Fruit fly (Drosophila melanogaster) whole organism, embryonic: ENCODE results near the gene mfr.

Source experiments
- Blimp-1 ChIP-seq: fragments of 200-800 bp; sonication (Bioruptor generic); optimal IDR thresholded peaks from 3 replicates; lab custom pipeline; 2018; ENCODE audit warnings: missing biosample characterization, missing genetic modification characterization, mild to moderate bottlenecking, moderate library complexity, missing genetic modification reagents
- C15 ChIP-seq: fragments of 200-800 bp; sonication (Bioruptor generic); IDR thresholded peaks from 3 replicates; pipeline ENCODE4 v1.3.6; 2022; ENCODE audit warnings: missing biosample characterization, missing genetic modification characterization
- CG10147 ChIP-seq: fragments of 200-800 bp; sonication (Bioruptor generic); optimal IDR thresholded peaks from 2 replicates; lab custom pipeline; 2019; ENCODE audit warnings: missing biosample characterization, mild to moderate bottlenecking, missing genetic modification characterization, moderate library complexity
- CG10543 ChIP-seq: fragments of 200-800 bp; sonication (Bioruptor generic); optimal IDR thresholded peaks from 3 replicates; lab custom pipeline; 2017; ENCODE audit warnings: missing biosample characterization, mild to moderate bottlenecking, missing genetic modification characterization, moderate library complexity
- CG10565 ChIP-seq: fragments of 200-800 bp; sonication (Bioruptor generic); optimal IDR thresholded peaks from 3 replicates; lab custom pipeline; 2016; ENCODE audit warnings: missing biosample characterization, mild to moderate bottlenecking, missing genetic modification characterization
- CG11504 ChIP-seq: fragments of 200-800 bp; sonication (Bioruptor generic); optimal IDR thresholded peaks from 3 replicates; lab custom pipeline; 2019; ENCODE audit warnings: missing biosample characterization, mild to moderate bottlenecking, missing genetic modification characterization, moderate library complexity
- CG12299 ChIP-seq: fragments of 200-800 bp; sonication (Bioruptor generic); optimal IDR thresholded peaks from 2 replicates; lab custom pipeline; 2018; ENCODE audit warnings: missing biosample characterization, mild to moderate bottlenecking, missing genetic modification characterization
- CG1529 ChIP-seq: fragments of 200-800 bp; sonication (Bioruptor generic); optimal IDR thresholded peaks from 3 replicates; lab custom pipeline; 2018; ENCODE audit warnings: missing biosample characterization, missing genetic modification characterization
- CG17612 ChIP-seq: fragments of 200-800 bp; sonication (Bioruptor generic); IDR thresholded peaks from 2 replicates; pipeline ENCODE4 v1.3.6; 2022; ENCODE audit warnings: missing biosample characterization, missing genetic modification characterization
- CG17802 ChIP-seq: fragments of 200-800 bp; sonication (Bioruptor generic); optimal IDR thresholded peaks from 2 replicates; lab custom pipeline; 2018; ENCODE audit warnings: missing biosample characterization, mild to moderate bottlenecking, missing genetic modification characterization, moderate library complexity
- CG18476 ChIP-seq: fragments of 200-800 bp; sonication (Bioruptor generic); optimal IDR thresholded peaks from 2 replicates; lab custom pipeline; 2016; ENCODE audit warnings: missing biosample characterization, mild to moderate bottlenecking, missing genetic modification characterization
- CG18764 ChIP-seq: fragments of 200-800 bp; sonication (Bioruptor generic); optimal IDR thresholded peaks from 3 replicates; lab custom pipeline; 2016; ENCODE audit warnings: missing biosample characterization, missing genetic modification characterization
- CG2875 ChIP-seq: fragments of 200-800 bp; sonication (Bioruptor generic); optimal IDR thresholded peaks from 2 replicates; lab custom pipeline; 2017; ENCODE audit warnings: missing biosample characterization, mild to moderate bottlenecking, missing genetic modification characterization, missing genetic modification reagents
- CG30020 ChIP-seq: fragments of 200-800 bp; optimal IDR thresholded peaks from 2 replicates; lab custom pipeline; 2019; ENCODE audit warnings: missing biosample characterization, mild to moderate bottlenecking, missing genetic modification characterization, moderate library complexity
- CG4360 ChIP-seq: fragments of 200-800 bp; sonication (Bioruptor generic); IDR thresholded peaks from 2 replicates; pipeline ENCODE4 v1.3.6; 2022; ENCODE audit warnings: missing biosample characterization, missing genetic modification characterization
- CG4854 ChIP-seq: fragments of 200-800 bp; sonication (Bioruptor generic); optimal IDR thresholded peaks from 2 replicates; lab custom pipeline; 2016; ENCODE audit warnings: missing biosample characterization, missing genetic modification characterization, inconsistent platforms
- CG6813 ChIP-seq: fragments of 200-800 bp; sonication (Bioruptor generic); optimal IDR thresholded peaks from 2 replicates; lab custom pipeline; 2017; ENCODE audit warnings: missing biosample characterization, missing genetic modification characterization, mild to moderate bottlenecking, moderate library complexity, missing genetic modification reagents
- CG9215 ChIP-seq: fragments of 200-800 bp; sonication (Bioruptor generic); IDR thresholded peaks from 2 replicates; pipeline ENCODE4 v1.3.6; 2022; ENCODE audit warnings: missing biosample characterization, missing genetic modification characterization
- CHES-1-like ChIP-seq: fragments of 200-800 bp; sonication (Bioruptor generic); optimal IDR thresholded peaks from 2 replicates; lab custom pipeline; 2016; ENCODE audit warnings: missing biosample characterization, missing genetic modification characterization
- Dad ChIP-seq: fragments of 200-800 bp; sonication (Bioruptor generic); optimal IDR thresholded peaks from 3 replicates; lab custom pipeline; 2016; ENCODE audit warnings: missing biosample characterization, missing genetic modification characterization
- Dek ChIP-seq: fragments of 200-800 bp; sonication (Bioruptor generic); optimal IDR thresholded peaks from 3 replicates; lab custom pipeline; 2019; ENCODE audit warnings: missing biosample characterization, mild to moderate bottlenecking, missing genetic modification characterization, moderate library complexity
- Fer1 ChIP-seq: fragments of 200-800 bp; sonication (Bioruptor generic); optimal IDR thresholded peaks from 2 replicates; lab custom pipeline; 2017; ENCODE audit warnings: missing biosample characterization, mild to moderate bottlenecking, missing genetic modification characterization
- Gug ChIP-seq: fragments of 200-800 bp; sonication (Bioruptor generic); IDR thresholded peaks from 4 replicates; pipeline ENCODE4 v1.3.6; 2022; ENCODE audit warnings: missing biosample characterization, missing genetic modification characterization
- HmgD ChIP-seq: fragments of 200-800 bp; sonication (Bioruptor generic); optimal IDR thresholded peaks from 3 replicates; lab custom pipeline; 2016; ENCODE audit warnings: missing biosample characterization, missing genetic modification characterization
- Nf-YA ChIP-seq: fragments of 200-800 bp; sonication (Bioruptor generic); IDR thresholded peaks from 2 replicates; pipeline ENCODE4 v1.3.6; 2022; ENCODE audit warnings: missing biosample characterization, missing genetic modification characterization
- Nf-YB ChIP-seq: fragments of 200-800 bp; sonication (Bioruptor generic); optimal IDR thresholded peaks from 3 replicates; lab custom pipeline; 2019; ENCODE audit warnings: missing biosample characterization, mild to moderate bottlenecking, missing genetic modification characterization, moderate library complexity
- Opbp ChIP-seq: fragments of 200-800 bp; sonication (Bioruptor generic); IDR thresholded peaks from 3 replicates; pipeline ENCODE4 v1.3.6; 2022; ENCODE audit warnings: missing biosample characterization, missing genetic modification characterization; ENCODE audit not compliant: partially characterized antibody
- Ptx1 ChIP-seq: fragments of 200-800 bp; sonication (Bioruptor generic); IDR thresholded peaks from 2 replicates; pipeline ENCODE4 v1.3.6; 2022; ENCODE audit warnings: missing biosample characterization, missing genetic modification characterization
- Rfx ChIP-seq: fragments of 200-800 bp; sonication (Bioruptor generic); IDR thresholded peaks from 2 replicates; pipeline ENCODE4 v1.3.6; 2022; ENCODE audit warnings: missing biosample characterization, missing genetic modification characterization
- Scr ChIP-seq: fragments of 200-800 bp; sonication (Bioruptor generic); IDR thresholded peaks from 2 replicates; pipeline ENCODE4 v1.3.6; 2022; ENCODE audit warnings: missing biosample characterization, missing genetic modification characterization; ENCODE audit not compliant: partially characterized antibody
- YL-1 ChIP-seq: fragments of 200-800 bp; sonication (Bioruptor generic); optimal IDR thresholded peaks from 3 replicates; lab custom pipeline; 2017; ENCODE audit warnings: missing biosample characterization, mild to moderate bottlenecking, missing genetic modification characterization
- ab ChIP-seq: fragments of 200-800 bp; sonication (Bioruptor generic); optimal IDR thresholded peaks from 2 replicates; lab custom pipeline; 2016; ENCODE audit warnings: missing biosample characterization, missing genetic modification characterization
- ara ChIP-seq: fragments of 200-800 bp; sonication (Bioruptor generic); IDR thresholded peaks from 2 replicates; pipeline ENCODE4 v1.3.6; 2022; ENCODE audit warnings: missing biosample characterization, missing genetic modification characterization
- bcd ChIP-seq: fragments of 200-800 bp; sonication (Bioruptor generic); optimal IDR thresholded peaks from 2 replicates; lab custom pipeline; 2017; ENCODE audit warnings: missing biosample characterization, mild to moderate bottlenecking, missing genetic modification characterization
- croc ChIP-seq: fragments of 200-800 bp; sonication (Bioruptor generic); conservative IDR thresholded peaks from 3 replicates; pipeline ENCODE4 v1.3.6; 2022; ENCODE audit warnings: missing biosample characterization, missing genetic modification characterization
- dmrt99B ChIP-seq: fragments of 200-800 bp; sonication (Bioruptor generic); optimal IDR thresholded peaks from 2 replicates; lab custom pipeline; 2018; ENCODE audit warnings: missing biosample characterization, mild to moderate bottlenecking, missing genetic modification characterization, moderate library complexity
- fd96Cb ChIP-seq: fragments of 200-800 bp; sonication (Bioruptor generic); optimal IDR thresholded peaks from 2 replicates; lab custom pipeline; 2018; ENCODE audit warnings: missing biosample characterization, mild to moderate bottlenecking, missing genetic modification characterization, moderate library complexity
- gcm ChIP-seq: fragments of 200-800 bp; sonication (Bioruptor generic); optimal IDR thresholded peaks from 2 replicates; lab custom pipeline; 2019; ENCODE audit warnings: missing biosample characterization, mild to moderate bottlenecking, missing genetic modification characterization, moderate library complexity
- gem ChIP-seq: fragments of 200-800 bp; sonication (Bioruptor generic); optimal IDR thresholded peaks from 2 replicates; lab custom pipeline; 2019; ENCODE audit warnings: missing biosample characterization, mild to moderate bottlenecking, missing genetic modification characterization, moderate library complexity
- grau ChIP-seq: fragments of 200-800 bp; optimal IDR thresholded peaks from 3 replicates; lab custom pipeline; 2019; ENCODE audit warnings: missing biosample characterization, mild to moderate bottlenecking, missing genetic modification characterization, moderate library complexity
- gsb-n ChIP-seq: fragments of 200-800 bp; sonication (Bioruptor generic); optimal IDR thresholded peaks from 3 replicates; lab custom pipeline; 2018; ENCODE audit warnings: missing biosample characterization, mild to moderate bottlenecking, missing genetic modification characterization
- lab ChIP-seq: fragments of 200-800 bp; sonication (Bioruptor generic); optimal IDR thresholded peaks from 3 replicates; lab custom pipeline; 2017; ENCODE audit warnings: missing biosample characterization, missing genetic modification characterization, mild to moderate bottlenecking, moderate library complexity, missing genetic modification reagents
- run ChIP-seq: fragments of 200-800 bp; sonication (Bioruptor generic); optimal IDR thresholded peaks from 3 replicates; lab custom pipeline; 2018; ENCODE audit warnings: missing biosample characterization, mild to moderate bottlenecking, missing genetic modification characterization
- sens ChIP-seq: fragments of 200-800 bp; sonication (Bioruptor generic); peaks from one replicate; lab custom pipeline; 2016; ENCODE audit warnings: missing biosample characterization, missing genetic modification characterization
- slbo ChIP-seq: fragments of 200-800 bp; sonication (Bioruptor generic); IDR thresholded peaks from 2 replicates; pipeline ENCODE4 v1.3.6; 2022; ENCODE audit warnings: missing biosample characterization, missing genetic modification characterization
- ssp ChIP-seq: fragments of 200-800 bp; sonication (Bioruptor generic); IDR thresholded peaks from 2 replicates; pipeline ENCODE4 v1.3.6; 2022; ENCODE audit warnings: missing biosample characterization, missing genetic modification characterization
- tgo ChIP-seq: fragments of 200-800 bp; sonication (Bioruptor generic); IDR thresholded peaks from 3 replicates; pipeline ENCODE4 v1.3.6; 2022; ENCODE audit warnings: missing biosample characterization, missing genetic modification characterization
- trem ChIP-seq: fragments of 200-800 bp; optimal IDR thresholded peaks from 3 replicates; lab custom pipeline; 2019; ENCODE audit warnings: missing biosample characterization, mild to moderate bottlenecking, missing genetic modification characterization, moderate library complexity
- vfl ChIP-seq: fragments of 200-800 bp; sonication (Bioruptor generic); optimal IDR thresholded peaks from 2 replicates; lab custom pipeline; 2016; ENCODE audit warnings: missing biosample characterization, missing genetic modification characterization
- wor ChIP-seq: fragments of 200-800 bp; sonication (Bioruptor generic); IDR thresholded peaks from 2 replicates; pipeline ENCODE4 v1.3.6; 2022; ENCODE audit warnings: missing biosample characterization, missing genetic modification characterization
- yki ChIP-seq: fragments of >200 bp; optimal IDR thresholded peaks from 3 replicates; lab custom pipeline; 2018

The mfr gene

dm6 chr3L:8950955-8951354 lies 38.5 kb upstream of the mfr start (continued):
- TF ChIP-seq CG4360 (GFP tag; lab: Robert Waterston, UW) (no peak), CG11504 (tag; lab: Kevin White, UChicago) (peak; percentile 81), tgo (GFP tag; lab: Robert Waterston, UW) (peak; percentile 38; the same call in 1 of the 3 replicates), Rfx (GFP tag; lab: Robert Waterston, UW) (peak; percentile 20; the same call in 1 of the 2 replicates), CG1529 (GFP tag; lab: Kevin White, UChicago) (peak; percentile 15), CG17802 (tag; lab: Kevin White, UChicago) (no peak), ara (GFP tag; lab: Robert Waterston, UW) (0 out of 2 replicates have a peak, but pooled peaks have one; percentile 28), HmgD (no peak), YL-1 (GFP tag; lab: Kevin White, UChicago) (peak; percentile 1), CG10147 (GFP tag; lab: Kevin White, UChicago) (no peak), CG18476 (GFP tag; lab: Kevin White, UChicago) (no peak), CG30020 (tag; lab: Kevin White, UChicago) (peak; percentile 2), Opbp (GFP tag; lab: Robert Waterston, UW) (no peak), vfl (GFP tag; lab: Kevin White, UChicago) (no peak), Gug (GFP tag; lab: Robert Waterston, UW) (no peak), Dek (tag; lab: Kevin White, UChicago) (no peak), gem (peak; percentile 76), gcm (peak; percentile 39), Blimp-1 (peak; percentile 69), Dad (GFP tag; lab: Kevin White, UChicago) (no peak), Fer1 (peak; percentile 9), wor (GFP tag; lab: Robert Waterston, UW) (0 out of 2 replicates have a peak, but pooled peaks have one; percentile 23), CG9215 (GFP tag; lab: Robert Waterston, UW) (0 out of 2 replicates have a peak, but pooled peaks have one; percentile 8), fd96Cb (peak; percentile 66), CG12299 (peak; percentile 35), ab (GFP tag; lab: Kevin White, UChicago) (no peak), CG10543 (GFP tag; lab: Kevin White, UChicago) (no peak), grau (tag; lab: Kevin White, UChicago) (peak; percentile 70), gsb-n (tag; lab: Kevin White, UChicago) (peak; percentile 31), CG6813 (GFP tag; lab: Kevin White, UChicago) (no peak), croc (GFP tag; lab: Robert Waterston, UW) (peak; percentile 25; the same call in 1 of the 3 replicates), CG18764 (peak; percentile 10), sens (GFP tag; lab: Kevin White, UChicago) (peak; percentile 25), CG4854 (GFP tag; lab: Kevin White, UChicago) (no peak), run (tag; lab: Kevin White, UChicago) (peak; percentile 5), Ptx1 (GFP tag; lab: Robert Waterston, UW) (peak; percentile 53; the same call in 1 of the 2 replicates), CG17612 (GFP tag; lab: Robert Waterston, UW) (no peak), slbo (GFP tag; lab: Robert Waterston, UW) (peak; percentile 43), CG2875 (GFP tag; lab: Kevin White, UChicago) (peak; percentile 6), bcd (GFP tag; lab: Kevin White, UChicago) (peak; percentile 49), ssp (GFP tag; lab: Robert Waterston, UW) (no peak), dmrt99B (tag; lab: Kevin White, UChicago) (peak; percentile 78), yki (no peak), Nf-YA (GFP tag; lab: Robert Waterston, UW) (no peak), CG10565 (GFP tag; lab: Kevin White, UChicago) (no peak), C15 (GFP tag; lab: Robert Waterston, UW) (no peak), lab (GFP tag; lab: Kevin White, UChicago) (peak; percentile 11), Nf-YB (GFP tag; lab: Kevin White, UChicago) (peak; percentile 26), CHES-1-like (no peak), Scr (GFP tag; lab: Robert Waterston, UW) (no peak), trem (tag; lab: Kevin White, UChicago) (peak; percentile 42)
